Fruit fly (Drosophila melanogaster) Kc167 (cell line): ENCODE measurements around the gene CG32767.
A peak's percentile ranks its signal among the peaks of the same experiment; 100 is the strongest.

Experiments used
- Myc ChIP-seq: fragments of >200 bp; optimal IDR thresholded peaks from 2 replicates; lab custom pipeline; 2017; ENCODE audit warnings: missing external identifiers
- Sin3A ChIP-seq: fragments of >200 bp; optimal IDR thresholded peaks from 2 replicates; lab custom pipeline; 2018; ENCODE audit warnings: missing external identifiers
- h ChIP-seq: fragments of >200 bp; optimal IDR thresholded peaks from 3 replicates; lab custom pipeline; 2018; ENCODE audit warnings: missing external identifiers
- insv ChIP-seq: fragments of >200 bp; optimal IDR thresholded peaks from 3 replicates; lab custom pipeline; 2018; ENCODE audit warnings: missing external identifiers
- psq ChIP-seq: fragments of >200 bp; optimal IDR thresholded peaks from 2 replicates; lab custom pipeline; 2017; ENCODE audit warnings: missing external identifiers
- ttk ChIP-seq: sonication (Bioruptor generic); optimal IDR thresholded peaks from 2 replicates; lab custom pipeline; 2017; ENCODE audit warnings: missing external identifiers

CG32767 gene

DNA sequence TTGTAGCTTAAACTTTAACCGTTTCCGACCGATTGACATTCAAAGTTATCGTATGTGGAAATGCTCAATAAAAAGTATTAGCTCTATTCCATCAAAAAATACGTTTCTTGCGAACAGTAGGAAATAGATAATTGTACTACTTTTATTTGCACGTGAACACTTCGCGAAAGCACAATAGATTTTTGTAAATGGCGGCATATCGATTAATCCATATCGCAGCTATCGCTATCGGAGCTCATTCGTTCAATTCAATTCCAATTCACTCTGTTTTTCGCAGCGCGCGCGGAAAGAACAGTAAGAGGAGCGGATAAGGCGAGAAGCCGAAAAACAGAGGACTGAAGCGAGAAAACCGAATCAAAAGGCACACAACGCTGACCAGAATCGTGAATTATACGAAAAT lies 901 bp upstream of the CG32767 start, which contains the start of the genes CG15465 and rg:
TSS of gene CG15465 (plus strand) at position 291 of the 400 bp plus-strand sequence.
TSS of gene rg (plus strand) at position 291 of the 400 bp plus-strand sequence.
- TF ChIP-seq Sin3A (lab: Kevin White, UChicago), result no peak
- TF ChIP-seq psq (lab: Kevin White, UChicago), result no peak

DNA sequence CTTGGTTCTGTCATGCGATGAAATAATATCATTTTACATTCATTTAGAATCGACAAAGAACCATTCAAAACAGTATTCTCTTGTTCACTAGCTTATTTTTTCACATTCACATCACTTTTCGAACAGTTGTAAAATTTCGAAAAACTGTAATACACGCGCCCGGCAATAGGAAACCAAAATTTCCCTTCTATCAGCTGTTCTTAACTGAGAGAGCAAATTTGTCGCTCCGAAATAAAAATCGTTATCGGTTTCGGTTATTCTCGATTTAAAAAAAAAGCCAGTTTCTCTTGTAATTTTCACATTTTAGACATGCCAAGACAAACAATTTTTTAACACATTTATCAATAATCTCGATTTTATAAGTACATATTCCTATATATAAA lies 509 bp upstream of the CG32767 start:
- TF ChIP-seq insv (lab: Kevin White, UChicago) (no peak), Sin3A (lab: Kevin White, UChicago) (no peak), h (no peak), ttk (no peak), psq (lab: Kevin White, UChicago) (no peak), Myc (lab: Kevin White, UChicago) (no peak)

DNA sequence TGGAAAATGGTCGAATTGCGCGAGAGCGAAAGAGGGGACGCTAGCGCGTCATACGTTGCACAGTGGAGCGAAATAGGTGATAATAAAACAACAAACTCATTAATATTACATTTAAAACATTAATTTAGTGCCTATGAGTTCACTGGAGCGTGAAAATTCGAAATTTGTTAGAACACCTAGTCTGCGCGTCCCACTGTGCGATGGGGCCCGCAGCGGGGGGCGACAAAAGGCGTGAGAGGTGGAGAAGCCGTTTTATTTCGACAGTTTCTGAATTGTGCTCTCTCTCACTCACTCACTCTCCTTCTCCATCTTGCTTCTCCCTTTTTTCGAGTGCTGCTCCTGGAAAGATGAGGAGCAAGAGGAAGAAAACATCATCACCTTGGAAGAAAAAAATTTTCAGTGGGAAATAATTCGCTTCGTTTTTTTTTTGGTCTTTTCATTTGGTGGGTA lies 896 bp downstream of the CG32767 start:
- TF ChIP-seq insv (lab: Kevin White, UChicago) (no peak), ttk (no peak), Sin3A (lab: Kevin White, UChicago) (no peak), psq (lab: Kevin White, UChicago) (no peak), h (no peak), Myc (lab: Kevin White, UChicago) (no peak)

DNA sequence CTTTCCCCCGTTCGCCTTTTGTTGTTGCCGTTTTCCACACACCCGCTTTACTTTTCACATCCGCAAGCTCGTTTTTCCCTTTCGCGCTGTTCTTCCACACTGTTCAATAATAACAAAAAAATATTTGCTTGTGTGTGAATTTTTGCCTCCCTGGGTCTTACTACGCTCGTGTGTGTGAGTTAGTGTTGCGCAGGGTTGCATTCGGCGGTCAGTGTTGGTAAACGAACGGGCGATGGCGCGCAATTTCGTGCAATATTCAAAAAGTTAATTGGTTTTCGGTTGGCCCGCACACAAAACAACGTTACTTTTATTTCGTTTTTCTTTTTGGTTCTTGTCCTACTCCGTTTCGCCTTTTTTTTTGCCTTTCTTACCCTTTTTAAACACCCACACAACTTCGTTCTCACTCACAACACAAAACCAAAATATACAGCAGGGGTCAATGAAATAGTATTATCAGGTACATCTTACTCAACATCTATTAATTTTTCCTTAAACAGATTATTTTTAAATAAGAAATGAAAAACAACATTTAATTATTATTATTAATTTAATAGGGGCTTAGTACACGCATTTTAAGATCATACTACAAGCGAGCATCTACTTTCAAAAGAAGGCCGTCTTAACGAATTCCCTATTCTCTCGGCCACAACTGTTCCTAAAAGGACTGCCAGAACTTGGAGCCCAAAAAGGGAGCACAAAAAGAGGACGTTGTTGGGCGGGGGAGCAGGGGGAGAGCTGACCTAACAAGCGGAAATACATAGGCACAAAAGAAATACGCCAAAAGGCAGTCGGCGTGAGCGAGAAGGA lies 1.5 kb downstream of the CG32767 start:
- TF ChIP-seq Sin3A (lab: Kevin White, UChicago) (no peak), ttk (no peak), h (no peak), insv (lab: Kevin White, UChicago) (no peak), Myc (lab: Kevin White, UChicago) (no peak), psq (lab: Kevin White, UChicago) (peak; percentile 38)

DNA sequence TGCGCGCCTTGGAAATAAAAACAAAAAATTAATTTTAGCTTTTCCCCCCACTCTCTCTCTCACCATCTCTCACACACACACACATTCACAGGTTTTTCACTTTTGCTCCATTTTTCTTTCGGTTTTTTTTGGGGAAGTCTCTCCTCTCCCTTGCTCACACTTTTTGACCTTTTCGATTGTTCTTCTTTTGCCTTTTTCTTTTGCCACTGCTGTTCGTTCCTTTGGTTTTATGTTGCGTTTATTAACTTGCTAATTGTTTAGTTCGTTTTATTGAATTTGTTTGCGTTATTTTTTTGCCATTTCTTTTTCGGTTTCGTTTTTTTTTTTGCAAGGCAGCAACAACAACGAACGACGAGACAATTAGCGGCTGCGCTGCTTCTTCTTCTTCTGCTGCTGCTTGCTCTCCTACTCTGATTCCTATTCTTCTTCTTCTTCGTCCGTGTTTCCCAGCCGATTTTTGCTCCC lies 2.2 kb downstream of the CG32767 start:
- TF ChIP-seq Sin3A (lab: Kevin White, UChicago) (no peak), h (no peak), Myc (lab: Kevin White, UChicago) (no peak), ttk (no peak), insv (lab: Kevin White, UChicago) (no peak), psq (lab: Kevin White, UChicago) (no peak)

DNA sequence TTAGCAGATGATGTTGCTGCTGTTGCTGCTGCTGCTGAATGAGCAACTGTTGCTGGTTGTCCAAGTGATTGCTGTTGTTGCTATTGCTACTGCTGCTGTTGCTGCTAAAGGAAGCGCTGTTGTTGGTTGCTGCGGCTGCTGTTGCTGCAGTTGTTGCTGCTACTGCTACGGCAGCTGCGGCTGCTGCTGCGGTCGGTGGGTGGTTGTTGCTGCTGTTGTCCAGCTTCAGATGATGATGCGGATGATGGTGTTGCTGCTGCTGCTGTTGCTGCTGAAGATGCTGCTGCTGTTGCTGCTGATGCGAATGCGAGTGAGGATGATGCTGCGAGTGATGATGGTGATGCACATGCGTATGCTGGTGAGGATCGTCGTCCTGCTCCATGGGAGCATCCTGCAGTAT lies 4.0 kb downstream of the CG32767 start:
- TF ChIP-seq insv (lab: Kevin White, UChicago) (no peak), Sin3A (lab: Kevin White, UChicago) (no peak), h (no peak), ttk (no peak), Myc (lab: Kevin White, UChicago) (no peak), psq (lab: Kevin White, UChicago) (no peak)

DNA sequence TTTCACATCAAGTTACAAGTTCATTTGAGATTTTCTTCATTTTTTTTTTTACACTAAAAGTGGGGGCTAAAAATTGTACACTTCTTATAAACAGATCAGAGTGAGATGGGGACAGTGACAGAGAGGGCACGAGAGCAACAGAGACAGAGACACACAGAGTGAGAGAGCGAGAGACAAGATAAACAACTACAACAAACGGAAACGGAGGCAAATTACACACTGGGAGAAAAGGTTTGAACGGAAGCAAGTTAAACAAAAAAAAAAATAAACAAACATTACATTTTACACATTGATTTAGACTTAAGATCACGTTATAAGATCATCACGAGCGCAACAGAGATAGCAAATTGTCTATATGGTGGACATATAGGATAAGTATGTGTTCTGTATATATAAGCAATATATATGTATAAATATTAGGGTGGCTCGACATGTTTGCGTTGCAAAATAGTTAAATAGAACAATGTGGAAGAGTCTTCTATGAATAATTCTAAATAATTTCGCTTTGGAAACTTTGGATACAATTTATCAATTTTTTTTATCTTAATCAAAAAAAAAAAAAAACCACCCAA lies 8.6 kb downstream of the CG32767 start:
- TF ChIP-seq Sin3A (lab: Kevin White, UChicago), result no peak
- TF ChIP-seq h, result no peak
- TF ChIP-seq psq (lab: Kevin White, UChicago), result no peak
- TF ChIP-seq insv (lab: Kevin White, UChicago), result no peak
- TF ChIP-seq Myc (lab: Kevin White, UChicago), result no peak
- TF ChIP-seq ttk, result no peak

DNA sequence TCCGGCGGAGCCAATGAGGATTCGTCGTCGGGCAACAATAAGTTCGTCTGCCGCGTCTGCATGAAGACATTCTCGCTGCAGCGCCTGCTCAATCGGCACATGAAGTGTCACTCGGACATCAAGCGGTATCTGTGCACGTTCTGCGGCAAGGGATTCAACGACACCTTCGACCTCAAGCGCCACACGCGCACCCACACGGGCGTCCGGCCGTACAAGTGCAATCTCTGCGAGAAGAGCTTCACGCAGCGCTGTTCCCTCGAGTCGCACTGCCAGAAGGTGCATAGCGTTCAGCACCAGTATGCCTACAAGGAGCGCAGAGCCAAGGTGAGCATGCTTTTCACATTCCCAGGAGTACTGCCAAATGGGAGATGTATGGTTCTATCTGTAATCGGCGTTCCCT lies 16.1 kb downstream of the CG32767 start:
- TF ChIP-seq ttk, result no peak
- no peak for TF ChIP-seq insv (lab: Kevin White, UChicago)
- TF ChIP-seq psq (lab: Kevin White, UChicago), result no peak
- no peak for TF ChIP-seq h
- no peak for TF ChIP-seq Sin3A (lab: Kevin White, UChicago)
- no peak for TF ChIP-seq Myc (lab: Kevin White, UChicago)

DNA sequence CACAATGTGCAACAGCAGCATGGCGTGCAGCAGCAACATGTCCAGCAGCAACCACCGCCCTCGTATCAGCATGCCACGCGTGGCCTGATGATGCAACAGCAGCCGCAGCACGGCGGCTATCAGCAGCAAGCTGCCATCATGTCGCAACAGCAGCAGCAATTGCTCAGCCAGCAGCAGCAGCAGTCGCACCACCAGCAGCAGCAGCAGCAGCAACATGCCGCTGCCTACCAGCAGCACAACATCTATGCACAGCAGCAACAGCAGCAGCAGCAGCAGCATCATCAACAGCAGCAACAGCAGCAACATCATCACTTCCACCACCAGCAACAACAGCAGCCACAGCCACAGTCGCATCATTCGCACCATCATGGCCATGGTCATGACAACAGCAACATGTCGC lies 17.9 kb downstream of the CG32767 start:
- TF ChIP-seq psq (lab: Kevin White, UChicago) (no peak), Sin3A (lab: Kevin White, UChicago) (no peak), h (no peak), insv (lab: Kevin White, UChicago) (no peak), Myc (lab: Kevin White, UChicago) (no peak), ttk (no peak)

DNA sequence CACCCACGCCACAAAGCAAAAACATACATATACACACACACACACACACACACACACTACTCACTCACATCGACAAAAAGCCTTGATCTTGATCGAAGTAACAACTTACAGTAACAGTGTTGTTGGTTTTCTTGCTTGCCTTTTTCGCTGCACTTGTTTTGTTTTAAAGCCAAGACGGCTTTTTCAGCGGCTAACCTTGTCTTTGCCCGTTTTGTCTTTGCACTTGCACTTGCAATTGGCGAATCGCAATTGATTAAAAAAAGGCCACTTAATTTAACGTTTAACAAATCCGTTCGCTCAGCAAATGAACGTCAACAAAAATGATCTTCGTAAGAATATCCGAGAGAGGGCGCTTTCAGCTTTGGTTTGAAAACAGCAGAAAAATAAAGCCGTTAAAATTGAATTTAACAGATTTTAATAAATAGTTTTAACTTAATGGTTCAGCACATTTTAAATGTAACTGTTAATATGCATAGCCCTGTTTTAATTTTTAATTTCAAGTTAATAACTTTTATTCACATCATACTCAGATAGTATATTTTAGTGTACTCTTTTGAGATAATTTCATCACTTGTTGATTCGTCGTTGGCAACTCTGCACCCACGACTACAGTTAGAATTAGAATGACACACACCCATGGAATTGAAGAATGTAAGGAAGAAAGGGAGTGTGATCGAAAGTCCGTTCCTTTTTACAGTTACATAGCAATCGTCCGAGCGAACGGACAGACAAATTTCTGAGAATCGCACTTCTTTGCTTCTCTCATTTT lies 20.8 kb downstream of the CG32767 start:
- no peak for TF ChIP-seq insv (lab: Kevin White, UChicago)
- TF ChIP-seq psq (lab: Kevin White, UChicago), result no peak
- TF ChIP-seq Sin3A (lab: Kevin White, UChicago), result no peak
- TF ChIP-seq Myc (lab: Kevin White, UChicago), result no peak
- no peak for TF ChIP-seq h
- no peak for TF ChIP-seq ttk

DNA sequence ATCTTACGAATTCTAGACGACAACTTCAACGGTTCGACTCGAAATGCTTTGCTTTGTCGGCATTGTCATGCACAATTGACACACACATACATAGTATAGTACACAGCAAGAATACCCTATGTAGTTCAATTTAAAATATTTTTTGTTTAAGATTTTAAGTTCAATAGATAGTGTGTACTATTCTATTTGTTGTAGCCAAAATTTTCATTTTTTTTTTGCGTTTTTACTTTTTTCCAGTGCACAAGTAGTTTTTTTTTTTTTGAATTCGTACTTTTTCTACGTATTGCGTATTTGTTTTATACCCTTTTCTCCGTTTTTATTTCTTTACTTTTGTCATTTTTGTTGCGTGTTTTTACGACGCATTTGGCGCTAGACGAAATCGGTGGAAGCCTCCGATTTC lies 22.6 kb downstream of the CG32767 start:
- no peak for TF ChIP-seq Sin3A (lab: Kevin White, UChicago)
- TF ChIP-seq insv (lab: Kevin White, UChicago), result no peak
- no peak for TF ChIP-seq Myc (lab: Kevin White, UChicago)
- TF ChIP-seq ttk, result no peak
- no peak for TF ChIP-seq psq (lab: Kevin White, UChicago)
- no peak for TF ChIP-seq h
